Worm (Caenorhabditis elegans) whole organism, mixed stage, embryonic: ENCODE results near the gene B0454.6.

ENCODE experiments used
- ces-1 ChIP-seq: fragments of 150-350 bp; optimal IDR thresholded peaks from 2 replicates; lab custom pipeline; 2014; ENCODE audit warnings: missing biosample characterization, missing genetic modification reagents, missing genetic modification characterization
- elt-1 ChIP-seq: sonication (generic microtip); optimal IDR thresholded peaks from 2 replicates; lab custom pipeline; 2017; ENCODE audit warnings: missing genetic modification characterization, mild to moderate bottlenecking, missing compliant biosample characterization, antibody characterized with exemption, moderate library complexity, borderline replicate concordance; ENCODE audit not compliant: insufficient read depth
- flh-1 ChIP-seq: fragments of 200-800 bp; sonication (Bioruptor generic); optimal IDR thresholded peaks from 2 replicates; lab custom pipeline; 2018; ENCODE audit warnings: mild to moderate bottlenecking, missing genetic modification characterization, moderate library complexity, missing compliant biosample characterization
- nhr-12 ChIP-seq: fragments of 150-350 bp; optimal IDR thresholded peaks from 2 replicates; lab custom pipeline; 2014; ENCODE audit warnings: missing biosample characterization, missing genetic modification characterization
- nhr-28 ChIP-seq: fragments of 150-350 bp; optimal IDR thresholded peaks from 2 replicates; lab custom pipeline; 2014; ENCODE audit warnings: missing biosample characterization, missing genetic modification characterization
- pha-4 ChIP-seq: fragments of 150-350 bp; optimal IDR thresholded peaks from 2 replicates; lab custom pipeline; 2018; ENCODE audit warnings: missing biosample characterization, missing genetic modification reagents, missing genetic modification characterization
- snpc-4 ChIP-seq: fragments of 150-350 bp; optimal IDR thresholded peaks from 2 replicates; lab custom pipeline; 2014; ENCODE audit warnings: missing biosample characterization, missing genetic modification characterization
- tbx-8 ChIP-seq: fragments of 200-800 bp; sonication (Bioruptor generic); optimal IDR thresholded peaks from 2 replicates; lab custom pipeline; 2018; ENCODE audit warnings: mild to moderate bottlenecking, missing genetic modification characterization, moderate library complexity, missing compliant biosample characterization
- unc-39 ChIP-seq: fragments of 150-350 bp; optimal IDR thresholded peaks from 2 replicates; lab custom pipeline; 2014; ENCODE audit warnings: missing biosample characterization, missing genetic modification characterization
- unc-62 ChIP-seq: fragments of 150-350 bp; optimal IDR thresholded peaks from 2 replicates; lab custom pipeline; 2014; ENCODE audit warnings: missing biosample characterization, missing genetic modification reagents, missing genetic modification characterization
- ztf-11 ChIP-seq: fragments of 150-350 bp; optimal IDR thresholded peaks from 2 replicates; lab custom pipeline; 2014; ENCODE audit warnings: missing biosample characterization, missing genetic modification characterization

- TF ChIP-seq unc-62 (no peak), nhr-28 (tag; lab: Kevin White, UChicago) (no peak), elt-1 (tag; lab: Kevin White, UChicago) (no peak), ztf-11 (tag; lab: Kevin White, UChicago) (no peak), tbx-8 (GFP tag; lab: Kevin White, UChicago) (no peak), unc-39 (tag; lab: Kevin White, UChicago) (no peak), pha-4 (tag; lab: Kevin White, UChicago) (no peak), nhr-12 (tag; lab: Kevin White, UChicago) (no peak), snpc-4 (tag; lab: Kevin White, UChicago) (no peak), flh-1 (GFP tag; lab: Kevin White, UChicago) (no peak), ces-1 (GFP tag; lab: Kevin White, UChicago) (no peak)
These were observed 29.0 kb downstream of the B0454.6 start for ce11 chrII:3061605-3062004.
